Fruit fly (Drosophila melanogaster): Measurements from ENCODE around the gene CG15443.
A peak's percentile ranks its signal among the peaks of the same experiment; 100 is the strongest.

The CG15443 gene

dm6 chr2L:4440881-4441737 is 22.1 kb downstream of the CG15443 start, which contains the start of gene CG15431 (continued):
- no peak for TF ChIP-seq CG6276 (GFP tag; optimal IDR thresholded peaks at IDR 0.05)
- TF ChIP-seq pdm3 (GFP tag; optimal IDR thresholded peaks at IDR 0.05), result no peak
- no peak for TF ChIP-seq Gug (GFP tag; IDR thresholded peaks at IDR 0.05)
- no peak for TF ChIP-seq svp (GFP tag)
- TF ChIP-seq CG32006 (GFP tag; optimal IDR thresholded peaks at IDR 0.05), result no peak

- TF ChIP-seq Smox (GFP tag; optimal IDR thresholded peaks at IDR 0.05) (no peak), Lpt (GFP tag; optimal IDR thresholded peaks at IDR 0.05) (no peak), CG8319 (GFP tag; optimal IDR thresholded peaks at IDR 0.05) (no peak), CG8119 (GFP tag; IDR thresholded peaks at IDR 0.05) (no peak), CG1621 (tag; optimal IDR thresholded peaks at IDR 0.05) (no peak), CG34406 (GFP tag; optimal IDR thresholded peaks at IDR 0.05) (no peak), Hr4 (GFP tag; optimal IDR thresholded peaks at IDR 0.05) (no peak)
Measured at dm6 chr2L:4437487-4437886, 25.8 kb downstream of the CG15443 start, which contains the start of gene CG43056. Gene CG43056, plus strand, starts transcription at chr2L:4437787.

DNA sequence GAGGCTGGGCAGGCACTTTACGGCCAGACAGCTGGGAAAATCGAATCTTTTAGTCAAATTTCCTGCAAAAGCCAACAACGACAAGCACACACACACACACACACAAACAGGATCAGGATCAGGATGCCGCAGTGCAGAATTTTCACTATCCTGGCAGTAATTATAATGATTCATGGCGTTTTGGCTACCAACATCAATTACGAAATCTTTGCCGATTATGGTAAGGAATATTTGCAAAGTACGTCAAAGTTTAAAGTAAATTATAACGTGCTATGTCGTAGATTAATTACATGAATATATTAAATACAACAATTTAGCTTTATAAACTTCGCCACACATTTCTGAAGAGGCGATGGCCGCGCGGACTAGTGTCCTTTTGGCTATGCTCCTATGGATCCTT is 29.6 kb downstream of the CG15443 start, which contains the start of the genes CG34177 and CG34178:
Gene CG34177 (plus strand): TSS at position 301 of the 400 bp plus-strand sequence.
Gene CG34178 (plus strand): TSS at position 301 of the 400 bp plus-strand sequence.
- TF ChIP-seq CG4318 (GFP tag; optimal IDR thresholded peaks at IDR 0.05) (no peak), svp (GFP tag) (peak; percentile 21)

- TF ChIP-seq Sox15 (GFP tag; optimal IDR thresholded peaks at IDR 0.05) (no peak), CG1621 (tag; optimal IDR thresholded peaks at IDR 0.05) (no peak), spab (GFP tag; optimal IDR thresholded peaks at IDR 0.05) (no peak), CG11762 (GFP tag; optimal IDR thresholded peaks at IDR 0.05; ENCODE audit: insufficient read depth) (no peak), Hr38 (GFP tag; optimal IDR thresholded peaks at IDR 0.05) (no peak), CG7368 (GFP tag; optimal IDR thresholded peaks at IDR 0.05) (no peak), topi (GFP tag; optimal IDR thresholded peaks at IDR 0.05) (no peak), Ets21C (GFP tag; optimal IDR thresholded peaks at IDR 0.05) (no peak), lz (GFP tag; optimal IDR thresholded peaks at IDR 0.05) (no peak)
Measured at dm6 chr2L:4422154-4422553, 41.1 kb downstream of the CG15443 start.

DNA sequence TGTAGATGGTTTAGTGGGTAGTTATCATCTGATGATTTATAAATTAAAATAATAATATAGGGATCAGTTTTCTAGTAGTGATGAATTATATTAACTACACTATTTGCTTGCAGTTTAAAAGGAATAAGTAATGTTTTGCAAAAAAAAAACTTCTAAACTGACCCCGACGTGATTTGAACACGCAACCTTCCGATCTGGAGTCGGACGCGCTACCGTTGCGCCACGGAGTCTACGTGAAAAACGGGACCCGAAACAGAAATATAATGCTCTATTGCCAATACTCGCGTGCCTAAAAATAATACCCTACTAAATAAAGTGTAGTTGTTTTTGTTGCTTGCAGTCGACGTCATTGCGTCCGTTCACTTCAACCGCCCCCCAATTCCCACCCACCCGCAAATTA is 44.4 kb downstream of the CG15443 start:
- TF ChIP-seq Eip75B (GFP tag; optimal IDR thresholded peaks at IDR 0.05) (no peak), Sox102F (GFP tag; optimal IDR thresholded peaks at IDR 0.05) (no peak), topi (GFP tag; optimal IDR thresholded peaks at IDR 0.05) (no peak), Sox14 (GFP tag; optimal IDR thresholded peaks at IDR 0.05) (no peak), CG1621 (tag; optimal IDR thresholded peaks at IDR 0.05) (no peak), lz (GFP tag; optimal IDR thresholded peaks at IDR 0.05) (no peak), CG11294 (GFP tag; IDR thresholded peaks at IDR 0.05) (no peak), pdm3 (GFP tag; optimal IDR thresholded peaks at IDR 0.05) (no peak), Sox15 (GFP tag; optimal IDR thresholded peaks at IDR 0.05) (no peak), net (GFP tag; optimal IDR thresholded peaks at IDR 0.05) (no peak)

DNA sequence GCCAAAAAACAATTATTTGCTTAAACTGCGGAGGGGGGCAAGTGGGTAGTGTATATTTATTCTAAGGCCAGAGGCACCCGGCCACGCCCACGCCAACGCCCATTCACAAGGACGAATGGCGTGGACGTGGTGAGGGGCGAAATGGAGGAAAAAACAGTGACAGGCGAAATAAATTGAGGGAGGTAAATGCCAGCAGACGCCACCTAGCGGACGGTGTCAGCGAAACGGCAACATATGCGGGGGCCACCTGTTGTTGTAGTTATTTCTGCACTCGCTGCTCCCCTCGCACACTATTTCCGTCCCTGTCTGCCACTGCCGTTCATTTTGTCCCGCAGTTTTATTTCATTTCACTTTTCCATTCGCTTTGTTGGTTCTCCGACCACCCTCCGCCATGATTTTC is 45.3 kb downstream of the CG15443 start:
- TF ChIP-seq eg (GFP tag; IDR thresholded peaks at IDR 0.05) (no peak), CG8119 (GFP tag; IDR thresholded peaks at IDR 0.05) (no peak), fkh (GFP tag; optimal IDR thresholded peaks at IDR 0.05) (no peak), svp (GFP tag) (no peak), vri (GFP tag; optimal IDR thresholded peaks at IDR 0.05) (no peak), cyc (GFP tag; optimal IDR thresholded peaks at IDR 0.05) (no peak), Met (GFP tag; optimal IDR thresholded peaks at IDR 0.05) (no peak), Lpt (GFP tag; optimal IDR thresholded peaks at IDR 0.05) (no peak), fd85E (GFP tag; optimal IDR thresholded peaks at IDR 0.05) (no peak), Hr39 (GFP tag; optimal IDR thresholded peaks at IDR 0.05) (no peak), CG32006 (GFP tag; optimal IDR thresholded peaks at IDR 0.05) (no peak), esn (GFP tag; optimal IDR thresholded peaks at IDR 0.05) (no peak), CG9139 (GFP tag; optimal IDR thresholded peaks at IDR 0.05) (no peak), Sox15 (GFP tag; optimal IDR thresholded peaks at IDR 0.05) (no peak), Gug (GFP tag; IDR thresholded peaks at IDR 0.05) (no peak)

Measured in whole organism, prepupa.